Worm (Caenorhabditis elegans) whole organism, mixed stage, embryonic: ENCODE data around the gene C05C10.7.

Experiments
- M03D4.4 ChIP-seq: sonication (generic microtip); optimal IDR thresholded peaks from 2 replicates; lab custom pipeline; 2017; ENCODE audit warnings: mild to moderate bottlenecking, missing genetic modification characterization, missing compliant biosample characterization
- ceh-39 ChIP-seq: fragments of 150-350 bp; optimal IDR thresholded peaks from 2 replicates; lab custom pipeline; 2014; ENCODE audit warnings: missing biosample characterization, missing genetic modification characterization
- ceh-43 ChIP-seq: fragments of 200-800 bp; sonication (Bioruptor generic); optimal IDR thresholded peaks from 2 replicates; lab custom pipeline; 2018; ENCODE audit warnings: mild to moderate bottlenecking, missing genetic modification characterization, moderate library complexity, missing compliant biosample characterization
- ceh-83 ChIP-seq: fragments of 200-800 bp; sonication (Bioruptor generic); optimal IDR thresholded peaks from 2 replicates; lab custom pipeline; 2018; ENCODE audit warnings: mild to moderate bottlenecking, missing genetic modification characterization, missing compliant biosample characterization
- ces-1 ChIP-seq: fragments of 150-350 bp; optimal IDR thresholded peaks from 2 replicates; lab custom pipeline; 2014; ENCODE audit warnings: missing biosample characterization, missing genetic modification reagents, missing genetic modification characterization
- drap-1 ChIP-seq: fragments of 200-800 bp; sonication (Bioruptor generic); optimal IDR thresholded peaks from 3 replicates; lab custom pipeline; 2018; ENCODE audit warnings: mild to moderate bottlenecking, missing genetic modification characterization, missing compliant biosample characterization
- elt-1 ChIP-seq: sonication (generic microtip); optimal IDR thresholded peaks from 2 replicates; lab custom pipeline; 2017; ENCODE audit warnings: missing genetic modification characterization, mild to moderate bottlenecking, missing compliant biosample characterization, antibody characterized with exemption, moderate library complexity, borderline replicate concordance; ENCODE audit not compliant: insufficient read depth
- elt-3 ChIP-seq: fragments of 150-350 bp; optimal IDR thresholded peaks from 2 replicates; lab custom pipeline; 2014; ENCODE audit warnings: missing biosample characterization, missing genetic modification characterization
- ham-2 ChIP-seq: fragments of 200-800 bp; sonication (Bioruptor generic); optimal IDR thresholded peaks from 2 replicates; lab custom pipeline; 2018; ENCODE audit warnings: mild to moderate bottlenecking, missing genetic modification characterization, missing compliant biosample characterization
- hlh-1 ChIP-seq: fragments of 150-350 bp; optimal IDR thresholded peaks from 2 replicates; lab custom pipeline; 2014; ENCODE audit warnings: missing biosample characterization, missing genetic modification reagents, missing genetic modification characterization
- lin-13 ChIP-seq: fragments of 150-350 bp; optimal IDR thresholded peaks from 2 replicates; lab custom pipeline; 2014; ENCODE audit warnings: missing biosample characterization, missing genetic modification characterization
- lin-32 ChIP-seq: fragments of 200-800 bp; sonication (Bioruptor generic); optimal IDR thresholded peaks from 2 replicates; lab custom pipeline; 2018; ENCODE audit warnings: mild to moderate bottlenecking, missing genetic modification characterization, missing compliant biosample characterization
- lsy-2 ChIP-seq: fragments of 150-350 bp; optimal IDR thresholded peaks from 2 replicates; lab custom pipeline; 2014; ENCODE audit warnings: missing biosample characterization, missing genetic modification characterization
- mab-5 ChIP-seq: fragments of 150-350 bp; optimal IDR thresholded peaks from 2 replicates; lab custom pipeline; 2014; ENCODE audit warnings: missing biosample characterization, missing genetic modification characterization
- mep-1 ChIP-seq: fragments of 150-350 bp; optimal IDR thresholded peaks from 2 replicates; lab custom pipeline; 2017; ENCODE audit warnings: missing biosample characterization, missing genetic modification reagents, missing genetic modification characterization, inconsistent platforms
- mls-2 ChIP-seq: sonication (generic microtip); optimal IDR thresholded peaks from 2 replicates; lab custom pipeline; 2016; ENCODE audit warnings: mild to moderate bottlenecking, missing genetic modification characterization, moderate library complexity, missing compliant biosample characterization
- nhr-12 ChIP-seq: fragments of 150-350 bp; optimal IDR thresholded peaks from 2 replicates; lab custom pipeline; 2014; ENCODE audit warnings: missing biosample characterization, missing genetic modification characterization
- nhr-237 ChIP-seq: fragments of 150-350 bp; optimal IDR thresholded peaks from 2 replicates; lab custom pipeline; 2014; ENCODE audit warnings: missing biosample characterization, missing genetic modification characterization
- nhr-28 ChIP-seq: fragments of 150-350 bp; optimal IDR thresholded peaks from 2 replicates; lab custom pipeline; 2014; ENCODE audit warnings: missing biosample characterization, missing genetic modification characterization
- nhr-76 ChIP-seq: sonication (generic microtip); optimal IDR thresholded peaks from 2 replicates; lab custom pipeline; 2017; ENCODE audit warnings: missing biosample characterization, missing genetic modification characterization
- pha-4 ChIP-seq: fragments of 150-350 bp; optimal IDR thresholded peaks from 2 replicates; lab custom pipeline; 2018; ENCODE audit warnings: missing biosample characterization, missing genetic modification reagents, missing genetic modification characterization
- sem-2 ChIP-seq: fragments of 200-800 bp; sonication (Bioruptor generic); optimal IDR thresholded peaks from 2 replicates; lab custom pipeline; 2018; ENCODE audit warnings: mild to moderate bottlenecking, missing genetic modification characterization, missing compliant biosample characterization
- snpc-4 ChIP-seq: fragments of 150-350 bp; optimal IDR thresholded peaks from 2 replicates; lab custom pipeline; 2014; ENCODE audit warnings: missing biosample characterization, missing genetic modification characterization
- sptf-1 ChIP-seq: sonication (generic microtip); optimal IDR thresholded peaks from 2 replicates; lab custom pipeline; 2017; ENCODE audit warnings: mild to moderate bottlenecking, missing genetic modification characterization, moderate library complexity, missing compliant biosample characterization
- tbx-8 ChIP-seq: fragments of 200-800 bp; sonication (Bioruptor generic); optimal IDR thresholded peaks from 2 replicates; lab custom pipeline; 2018; ENCODE audit warnings: mild to moderate bottlenecking, missing genetic modification characterization, moderate library complexity, missing compliant biosample characterization
- unc-120 ChIP-seq: sonication (generic microtip); optimal IDR thresholded peaks from 2 replicates; lab custom pipeline; 2017; ENCODE audit warnings: missing genetic modification characterization, missing compliant biosample characterization; ENCODE audit not compliant: poor library complexity, severe bottlenecking
- unc-39 ChIP-seq: fragments of 150-350 bp; optimal IDR thresholded peaks from 2 replicates; lab custom pipeline; 2014; ENCODE audit warnings: missing biosample characterization, missing genetic modification characterization
- unc-62 ChIP-seq: fragments of 150-350 bp; optimal IDR thresholded peaks from 2 replicates; lab custom pipeline; 2014; ENCODE audit warnings: missing biosample characterization, missing genetic modification reagents, missing genetic modification characterization
- zip-8 ChIP-seq: fragments of 150-350 bp; optimal IDR thresholded peaks from 2 replicates; lab custom pipeline; 2014; ENCODE audit warnings: missing biosample characterization, missing genetic modification characterization

Gene C05C10.7

DNA sequence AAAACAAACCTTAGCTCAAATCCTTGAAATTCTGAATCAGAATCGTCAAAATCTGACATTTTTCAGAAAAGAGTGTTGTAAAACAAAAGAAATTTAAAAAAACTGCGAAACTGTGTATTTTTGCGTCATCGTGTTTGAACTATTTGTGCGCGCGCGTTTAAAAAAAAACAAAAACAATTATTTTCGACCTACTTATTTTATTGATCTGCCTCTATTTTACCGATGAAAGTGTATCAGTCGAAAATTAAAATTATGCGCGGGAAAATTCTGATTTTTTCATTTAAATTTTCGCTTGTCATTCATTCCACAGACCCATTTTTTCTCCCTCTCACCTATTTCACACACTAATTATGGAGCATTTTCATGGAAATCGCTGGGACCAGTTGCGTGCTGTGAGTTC, at the start of gene C05C10.7, which contains the start of gene C05C10.5:
Gene C05C10.7 (minus strand): TSS at position 95 of the 400 bp plus-strand sequence.
Gene C05C10.5 (plus strand): TSS at position 164 of the 400 bp plus-strand sequence.
- TF ChIP-seq ceh-83 (GFP tag; lab: Kevin White, UChicago), result no peak
- TF ChIP-seq ces-1 (GFP tag; lab: Kevin White, UChicago), result no peak
- no peak for TF ChIP-seq unc-62
- TF ChIP-seq nhr-76 (tag; lab: Kevin White, UChicago), result no peak

DNA sequence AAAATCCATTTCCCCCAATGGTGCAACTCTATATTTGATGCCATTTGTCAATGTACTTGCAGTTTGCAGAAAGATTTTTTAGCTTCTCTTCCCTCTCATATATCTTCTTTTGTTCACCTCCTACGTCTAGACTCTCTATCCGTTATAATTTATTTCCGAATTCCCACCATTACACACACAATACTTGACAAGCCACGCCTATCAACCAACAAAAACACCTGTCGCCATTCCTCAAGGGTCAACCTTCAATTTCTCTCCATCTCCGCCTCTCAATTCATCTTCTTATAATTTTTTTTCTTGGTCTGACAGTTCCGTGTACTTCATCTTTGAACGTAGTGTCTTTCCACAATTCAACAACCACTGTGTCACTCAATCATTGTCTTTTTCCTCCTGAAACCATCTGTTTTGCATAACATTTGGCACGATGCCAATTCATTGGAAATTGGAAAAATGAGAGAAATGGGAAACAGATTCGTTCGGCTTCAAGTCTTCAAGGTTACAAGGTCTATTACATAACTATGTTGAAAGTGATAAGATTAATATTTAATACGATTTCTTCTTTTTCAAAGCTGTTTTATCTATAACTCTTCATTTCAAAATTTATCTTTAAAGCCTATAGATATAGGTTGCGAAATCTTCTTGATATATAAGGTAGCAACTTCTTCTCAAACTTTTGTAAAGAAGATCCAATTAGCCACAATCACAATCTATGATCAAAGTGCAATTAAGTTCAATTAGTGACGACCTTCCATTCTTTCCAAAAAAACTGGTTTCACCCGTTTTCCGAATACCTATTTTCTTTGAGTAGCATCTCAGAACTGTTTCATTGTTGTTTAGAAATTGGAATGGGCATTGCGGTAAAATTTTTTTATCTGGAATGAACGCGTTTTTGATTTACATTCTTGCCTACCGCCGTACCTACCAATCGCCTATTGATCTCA, 48.1 kb upstream of the C05C10.7 start:
- TF ChIP-seq hlh-1, result peak; percentile 63
- TF ChIP-seq zip-8 (tag; lab: Kevin White, UChicago), result no peak
- peak; percentile 64 for TF ChIP-seq unc-62
- TF ChIP-seq M03D4.4 (tag; lab: Kevin White, UChicago), result no peak
- no peak for TF ChIP-seq sptf-1
- TF ChIP-seq nhr-28 (tag; lab: Kevin White, UChicago), result no peak
- TF ChIP-seq, all 35 proteins: peak for 2

DNA sequence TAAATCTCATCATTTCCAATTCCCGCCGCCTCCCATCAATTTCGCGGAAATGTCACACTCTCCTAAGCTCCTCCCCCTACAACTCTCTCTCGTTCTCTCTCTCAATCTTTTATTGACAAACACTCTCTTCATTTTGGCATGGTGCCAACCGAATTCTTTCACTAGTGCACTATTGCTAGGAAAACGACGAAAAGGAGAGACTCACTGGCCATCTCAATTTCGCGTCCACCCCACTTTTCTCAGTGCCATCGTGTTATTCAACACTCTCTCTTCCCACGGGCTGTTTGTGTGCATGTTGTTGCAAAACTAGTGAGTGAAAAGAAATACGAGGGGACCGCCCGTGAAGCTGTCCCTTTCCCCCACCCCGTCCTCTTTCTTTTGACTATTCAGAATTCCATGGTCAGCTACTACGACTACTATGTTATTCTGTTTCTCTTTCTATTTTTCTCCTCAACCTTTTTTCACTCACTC, 46.1 kb upstream of the C05C10.7 start:
- TF ChIP-seq lin-32 (GFP tag; lab: Kevin White, UChicago) (no peak), lin-13 (tag; lab: Kevin White, UChicago) (no peak), unc-120 (tag; lab: Kevin White, UChicago) (peak; percentile 86), drap-1 (GFP tag; lab: Kevin White, UChicago) (no peak), lsy-2 (no peak), mab-5 (tag; lab: Kevin White, UChicago) (no peak), nhr-237 (tag; lab: Kevin White, UChicago) (no peak), snpc-4 (tag; lab: Kevin White, UChicago) (no peak), mep-1 (tag; lab: Kevin White, UChicago) (peak; percentile 53), hlh-1 (peak; percentile 2), elt-1 (tag; lab: Kevin White, UChicago) (no peak), unc-62 (peak; percentile 89), tbx-8 (GFP tag; lab: Kevin White, UChicago) (no peak), unc-39 (tag; lab: Kevin White, UChicago) (no peak), mls-2 (peak; percentile 21), ham-2 (GFP tag; lab: Kevin White, UChicago) (no peak), sptf-1 (peak; percentile 42), sem-2 (GFP tag; lab: Kevin White, UChicago) (no peak), ces-1 (GFP tag; lab: Kevin White, UChicago) (no peak), M03D4.4 (tag; lab: Kevin White, UChicago) (no peak), ceh-39 (tag; lab: Kevin White, UChicago) (no peak), nhr-28 (tag; lab: Kevin White, UChicago) (no peak), elt-3 (tag; lab: Kevin White, UChicago) (no peak)
- TF ChIP-seq, all 35 proteins: peak for 6

DNA sequence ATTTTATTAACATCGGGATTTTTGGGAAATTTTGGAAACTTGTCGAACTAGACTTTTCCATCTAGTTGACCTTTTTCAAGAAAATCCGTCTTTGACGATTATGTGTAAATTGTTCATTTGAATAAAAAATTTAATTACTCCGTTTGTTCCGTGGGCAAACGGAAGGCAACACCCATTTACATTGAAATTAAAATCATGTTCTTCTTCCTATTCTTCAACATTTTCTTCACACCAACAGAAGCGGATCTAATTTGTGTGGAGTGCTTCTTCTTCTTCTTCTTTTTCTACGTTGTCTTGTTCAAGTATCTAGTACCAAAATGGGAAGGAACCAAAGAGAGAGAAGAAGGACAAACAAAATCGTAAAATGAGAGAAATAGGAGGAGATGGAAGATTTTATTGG, 43.7 kb upstream of the C05C10.7 start:
- TF ChIP-seq ces-1 (GFP tag; lab: Kevin White, UChicago) (peak; percentile 93), lin-13 (tag; lab: Kevin White, UChicago) (no peak), pha-4 (tag; lab: Kevin White, UChicago) (no peak), unc-39 (tag; lab: Kevin White, UChicago) (no peak), ceh-43 (GFP tag; lab: Kevin White, UChicago) (no peak), unc-120 (tag; lab: Kevin White, UChicago) (no peak)

DNA sequence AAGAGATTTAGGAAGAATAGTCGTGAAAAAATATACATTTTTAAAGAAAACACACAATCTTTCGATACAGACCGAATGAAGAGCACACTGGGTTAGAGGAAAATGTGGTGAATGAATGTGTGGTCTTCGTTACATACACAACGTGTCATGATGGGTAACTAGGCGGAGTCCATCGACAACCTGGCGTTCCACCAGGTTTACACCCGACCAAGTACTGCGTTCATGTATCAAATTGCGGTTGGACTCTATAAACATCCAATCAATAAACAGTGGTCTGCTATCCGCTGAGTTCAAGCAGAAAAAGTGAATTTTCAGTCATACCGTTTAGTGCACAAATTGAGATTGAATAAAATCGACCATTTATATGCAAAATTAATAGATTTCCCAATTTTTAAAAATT, 43.0 kb upstream of the C05C10.7 start, which contains the start of gene sdz-38:
Gene sdz-38 (minus strand): TSS at position 101 of the 400 bp plus-strand sequence.
- TF ChIP-seq lin-32 (GFP tag; lab: Kevin White, UChicago), result no peak
- TF ChIP-seq ces-1 (GFP tag; lab: Kevin White, UChicago), result no peak
- no peak for TF ChIP-seq nhr-12 (tag; lab: Kevin White, UChicago)
- TF ChIP-seq lsy-2, result no peak
- no peak for TF ChIP-seq elt-3 (tag; lab: Kevin White, UChicago)
